Fruit fly (Drosophila melanogaster) S2 (cell line): Measurements from ENCODE around the gene CG11555.

ENCODE experiments used
- CG8478 ChIP-seq: fragments of >200 bp; optimal IDR thresholded peaks from 2 replicates; lab custom pipeline; 2018
- CTCF ChIP-seq, 2 experiments: fragments of >200 bp; optimal IDR thresholded peaks; 2 replicates each; lab custom pipeline; 2018

DNA sequence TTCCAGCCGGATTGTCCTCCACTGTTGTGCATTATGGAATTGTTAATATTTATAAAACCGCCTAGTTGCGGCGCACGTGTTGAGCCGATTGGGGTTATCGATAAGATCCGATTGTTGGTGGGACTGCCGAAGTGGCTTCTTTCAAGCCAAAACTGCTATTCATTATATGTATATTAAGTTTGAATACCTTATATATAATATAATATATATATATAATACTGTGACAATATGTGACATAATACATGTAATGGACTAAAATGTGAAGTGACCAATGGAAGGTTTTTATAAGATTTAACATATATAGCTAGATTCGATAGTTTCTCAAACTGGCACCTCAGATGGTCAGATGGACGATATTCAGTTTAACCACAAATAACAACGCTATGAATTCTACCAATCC, at the start of gene CG11555, which contains the start of gene mbm:
- no peak for TF ChIP-seq CTCF (optimal IDR thresholded peaks at IDR 0.05; lab: Kevin White, UChicago)
- TF ChIP-seq CG8478 (lab: Kevin White, UChicago), result no peak
